Worm (Caenorhabditis elegans) whole organism, young adult: Measurements from ENCODE around the gene E03H12.5.

Experiments used
- C06A6.2 ChIP-seq: fragments of 200-800 bp; sonication (Bioruptor generic); conservative IDR thresholded peaks from 2 replicates; pipeline ENCODE4 v1.3.6; 2022; ENCODE audit warnings: missing genetic modification characterization, missing compliant biosample characterization
- T26A5.8 ChIP-seq: sonication (generic microtip); optimal IDR thresholded peaks from 2 replicates; lab custom pipeline; 2016; ENCODE audit warnings: missing genetic modification characterization, missing compliant biosample characterization
- Y53F4B.3 ChIP-seq: fragments of 200-800 bp; sonication (Bioruptor generic); IDR thresholded peaks from 2 replicates; pipeline ENCODE4 v1.3.6; 2022; ENCODE audit warnings: missing genetic modification reagents, missing genetic modification characterization, missing compliant biosample characterization
- Y56A3A.18 ChIP-seq: fragments of 200-800 bp; sonication (Bioruptor generic); IDR thresholded peaks from 2 replicates; pipeline ENCODE4 v1.3.6; 2022; ENCODE audit warnings: missing genetic modification reagents, missing genetic modification characterization, missing compliant biosample characterization
- Y67H2A.10 ChIP-seq: fragments of 200-800 bp; sonication (Bioruptor generic); conservative IDR thresholded peaks from 2 replicates; pipeline ENCODE4 v1.3.6; 2022; ENCODE audit warnings: missing genetic modification reagents, missing genetic modification characterization, missing compliant biosample characterization
- ama-1 ChIP-seq, 3 experiments: fragments of 150-350 bp in 1 of 3; sonication (generic microtip) in 2 of 3; optimal IDR thresholded peaks; 2 replicates each; lab custom pipeline; 2014 to 2018; ENCODE audit warnings: missing biosample characterization in 2 of 3, missing genetic modification characterization in 2 of 3, missing genetic modification reagents in 2 of 3
- dpff-1 ChIP-seq: sonication (generic microtip); optimal IDR thresholded peaks from 2 replicates; lab custom pipeline; 2017; ENCODE audit warnings: mild to moderate bottlenecking, missing genetic modification characterization, missing compliant biosample characterization
- efl-1 ChIP-seq: fragments of 150-350 bp; optimal IDR thresholded peaks from 2 replicates; lab custom pipeline; 2014; ENCODE audit warnings: missing biosample characterization, missing genetic modification reagents, missing genetic modification characterization
- let-526 ChIP-seq: fragments of 200-800 bp; sonication (Bioruptor generic); IDR thresholded peaks from 2 replicates; pipeline ENCODE4 v1.3.6; 2022; ENCODE audit warnings: missing genetic modification reagents, missing genetic modification characterization, missing compliant biosample characterization
- lin-35 ChIP-seq, 3 experiments: fragments of 150-350 bp in 2 of 3; sonication (generic microtip) in 1 of 3; optimal IDR thresholded peaks; 2 replicates each; lab custom pipeline; 2014 to 2018; ENCODE audit warnings: missing biosample characterization in 3 of 3, missing genetic modification characterization in 3 of 3, missing genetic modification reagents in 3 of 3
- lsy-27 ChIP-seq: sonication (generic microtip); optimal IDR thresholded peaks from 2 replicates; lab custom pipeline; 2017; ENCODE audit warnings: missing genetic modification characterization, mild to moderate bottlenecking, missing compliant biosample characterization, antibody characterized with exemption, missing genotype, borderline replicate concordance; ENCODE audit not compliant: insufficient read depth
- mel-28 ChIP-seq: sonication (generic microtip); optimal IDR thresholded peaks from 2 replicates; lab custom pipeline; 2016; ENCODE audit warnings: borderline replicate concordance, mild to moderate bottlenecking, missing genetic modification characterization, missing compliant biosample characterization
- unc-62 ChIP-seq: fragments of 150-350 bp; optimal IDR thresholded peaks from 2 replicates; lab custom pipeline; 2014; ENCODE audit warnings: missing biosample characterization, missing genetic modification reagents, missing genetic modification characterization
- ztf-26 ChIP-seq: sonication (generic microtip); optimal IDR thresholded peaks from 2 replicates; lab custom pipeline; 2017; ENCODE audit warnings: missing genetic modification characterization, missing compliant biosample characterization

DNA sequence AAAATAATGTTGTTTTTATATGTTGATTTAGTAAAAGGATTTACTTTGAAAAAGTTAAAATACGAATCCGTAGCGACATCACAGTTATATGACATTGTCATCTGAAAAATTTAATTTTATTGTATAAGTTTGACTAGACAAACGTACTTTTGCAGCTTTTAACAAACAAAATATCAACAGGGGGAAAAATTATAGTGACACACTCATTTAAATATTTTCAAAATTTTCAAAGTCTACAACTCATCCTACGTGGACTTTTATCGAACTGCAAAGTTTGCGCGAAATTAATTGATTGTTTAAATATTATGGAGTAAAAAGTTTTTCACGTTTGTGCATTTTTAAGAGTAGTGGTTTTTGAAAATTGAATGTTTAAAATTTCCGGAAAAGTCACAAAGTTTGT, 48.6 kb downstream of the E03H12.5 start, which contains the start of gene C09B9.85:
- no peak for TF ChIP-seq let-526 (GFP tag; lab: Robert Waterston, UW)
- TF ChIP-seq lsy-27 (tag; lab: Kevin White, UChicago) = no peak
- TF ChIP-seq T26A5.8 (tag; lab: Kevin White, UChicago) = no peak
- no peak for TF ChIP-seq C06A6.2
- no peak for TF ChIP-seq unc-62 (GFP tag; lab: Kevin White, UChicago)
- TF ChIP-seq Y67H2A.10 = no peak
- TF ChIP-seq mel-28 (tag; lab: Kevin White, UChicago) = no peak
- no peak for TF ChIP-seq ama-1 (optimal IDR thresholded peaks at IDR 0.05; lab: Kevin White, UChicago)
- TF ChIP-seq ama-1 (GFP tag; optimal IDR thresholded peaks at IDR 0.05; lab: Kevin White, UChicago) = no peak
- no peak for TF ChIP-seq efl-1 (GFP tag; lab: Kevin White, UChicago)
- no peak for TF ChIP-seq lin-35 (GFP tag; optimal IDR thresholded peaks at IDR 0.05; lab: Kevin White, UChicago)
- no peak for TF ChIP-seq Y56A3A.18 (GFP tag; lab: Robert Waterston, UW)
- no peak for TF ChIP-seq dpff-1 (tag; lab: Kevin White, UChicago)
- no peak for TF ChIP-seq Y53F4B.3 (GFP tag; lab: Robert Waterston, UW)
- TF ChIP-seq ztf-26 (tag; lab: Kevin White, UChicago) = no peak
